Fruit fly (Drosophila melanogaster) whole organism, wandering third instar larva: ENCODE data around the gene CG13838.

ENCODE experiments used
- CG32264 ChIP-seq: fragments of 200-800 bp; sonication (Bioruptor generic); optimal IDR thresholded peaks from 2 replicates; lab custom pipeline; 2016; ENCODE audit warnings: missing biosample characterization, missing genetic modification characterization
- OdsH ChIP-seq: fragments of 200-800 bp; sonication (Bioruptor generic); optimal IDR thresholded peaks from 2 replicates; lab custom pipeline; 2016; ENCODE audit warnings: missing biosample characterization, mild to moderate bottlenecking, missing genetic modification characterization
- lola ChIP-seq: fragments of >200 bp; optimal IDR thresholded peaks from 2 replicates; lab custom pipeline; 2017; ENCODE audit warnings: missing biosample characterization, missing genetic modification characterization
- usp ChIP-seq: fragments of >200 bp; optimal IDR thresholded peaks from 2 replicates; lab custom pipeline; 2017; ENCODE audit warnings: missing biosample characterization, missing genetic modification characterization

DNA sequence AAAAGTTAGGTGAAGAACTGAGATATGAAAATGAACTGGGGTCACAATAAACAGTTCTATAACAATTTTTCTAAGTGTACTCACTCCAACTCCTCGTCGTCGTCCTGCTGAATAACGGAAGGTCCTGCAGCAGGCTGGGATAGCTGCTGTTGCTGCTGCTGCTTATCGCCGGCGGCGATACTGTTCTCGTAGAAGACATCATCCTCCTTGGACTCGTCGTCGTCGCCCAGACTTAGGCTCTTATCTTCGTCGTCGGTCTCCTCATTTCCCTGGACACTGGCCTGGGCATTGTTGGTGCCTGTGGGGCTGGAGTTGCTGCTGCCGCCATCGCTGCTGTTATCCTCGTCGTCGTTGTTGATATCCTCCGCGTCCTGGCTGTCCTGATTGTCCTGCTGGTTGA is 39.2 kb downstream of the CG13838 start:
- TF ChIP-seq OdsH (GFP tag; lab: Kevin White, UChicago): no peak
- TF ChIP-seq usp (GFP tag; lab: Kevin White, UChicago): no peak
- TF ChIP-seq lola (GFP tag; lab: Kevin White, UChicago): no peak
- TF ChIP-seq CG32264 (GFP tag; lab: Kevin White, UChicago): no peak
